Fruit fly (Drosophila melanogaster) whole organism, prepupa: ENCODE measurements around the gene CG12362.
A peak's percentile ranks its signal among the peaks of the same experiment; 100 is the strongest.

Source experiments
- Blimp-1 ChIP-seq: fragments of 200-800 bp; sonication (Bioruptor generic); optimal IDR thresholded peaks from 3 replicates; lab custom pipeline; 2017; ENCODE audit warnings: missing biosample characterization, missing genetic modification characterization, mild to moderate bottlenecking, moderate library complexity, missing genetic modification reagents
- CG10631 ChIP-seq: fragments of 200-800 bp; sonication (Bioruptor generic); optimal IDR thresholded peaks from 2 replicates; lab custom pipeline; 2016; ENCODE audit warnings: missing biosample characterization, missing genetic modification characterization
- CG10669 ChIP-seq: fragments of 200-800 bp; sonication (Bioruptor generic); optimal IDR thresholded peaks from 3 replicates; lab custom pipeline; 2018; ENCODE audit warnings: missing biosample characterization, mild to moderate bottlenecking, missing genetic modification characterization, moderate library complexity
- CG11294 ChIP-seq: fragments of 200-800 bp; sonication (Bioruptor generic); IDR thresholded peaks from 2 replicates; pipeline ENCODE4 v1.3.6; 2022; ENCODE audit warnings: missing biosample characterization, missing genetic modification characterization
- CG11762 ChIP-seq: fragments of 200-800 bp; sonication (Bioruptor generic); optimal IDR thresholded peaks from 3 replicates; lab custom pipeline; 2016; ENCODE audit warnings: missing biosample characterization, missing genetic modification characterization; ENCODE audit not compliant: insufficient read depth
- CG11902 ChIP-seq: fragments of 200-800 bp; sonication (Bioruptor generic); optimal IDR thresholded peaks from 3 replicates; lab custom pipeline; 2016; ENCODE audit warnings: missing biosample characterization, missing genetic modification characterization
- CG1621 ChIP-seq: fragments of 200-800 bp; sonication (Bioruptor generic); optimal IDR thresholded peaks from 3 replicates; lab custom pipeline; 2018; ENCODE audit warnings: missing biosample characterization, mild to moderate bottlenecking, missing genetic modification characterization
- CG3032 ChIP-seq: fragments of 200-800 bp; optimal IDR thresholded peaks from 2 replicates; lab custom pipeline; 2019; ENCODE audit warnings: missing biosample characterization, mild to moderate bottlenecking, missing genetic modification characterization, moderate library complexity
- CG31627 ChIP-seq: fragments of 200-800 bp; sonication (Bioruptor generic); optimal IDR thresholded peaks from 3 replicates; lab custom pipeline; 2016; ENCODE audit warnings: missing biosample characterization, missing genetic modification characterization
- CG34406 ChIP-seq: fragments of 200-800 bp; sonication (Bioruptor generic); optimal IDR thresholded peaks from 3 replicates; lab custom pipeline; 2016; ENCODE audit warnings: missing biosample characterization, missing genetic modification characterization
- CG4318 ChIP-seq: fragments of 200-800 bp; sonication (Bioruptor generic); optimal IDR thresholded peaks from 3 replicates; lab custom pipeline; 2017; ENCODE audit warnings: missing biosample characterization, mild to moderate bottlenecking, missing genetic modification characterization
- CG6163 ChIP-seq: fragments of 200-800 bp; sonication (Bioruptor generic); IDR thresholded peaks from 3 replicates; pipeline ENCODE4 v1.3.6; 2022; ENCODE audit warnings: missing biosample characterization, missing genetic modification characterization
- CG6276 ChIP-seq: fragments of 200-800 bp; sonication (Bioruptor generic); optimal IDR thresholded peaks from 2 replicates; lab custom pipeline; 2017; ENCODE audit warnings: missing biosample characterization, mild to moderate bottlenecking, missing genetic modification characterization
- CG6792 ChIP-seq: fragments of 200-800 bp; sonication (Bioruptor generic); optimal IDR thresholded peaks from 3 replicates; lab custom pipeline; 2016; ENCODE audit warnings: missing biosample characterization, missing genetic modification characterization
- CG6808 ChIP-seq: fragments of 200-800 bp; sonication (Bioruptor generic); optimal IDR thresholded peaks from 3 replicates; lab custom pipeline; 2017; ENCODE audit warnings: missing biosample characterization, missing genetic modification characterization, mild to moderate bottlenecking, moderate library complexity, missing genetic modification reagents
- CG6854 ChIP-seq: fragments of 200-800 bp; sonication (Bioruptor generic); optimal IDR thresholded peaks from 2 replicates; lab custom pipeline; 2017; ENCODE audit warnings: missing biosample characterization, mild to moderate bottlenecking, missing genetic modification characterization
- CG7368 ChIP-seq: fragments of 200-800 bp; sonication (Bioruptor generic); optimal IDR thresholded peaks from 3 replicates; lab custom pipeline; 2016; ENCODE audit warnings: missing biosample characterization, missing genetic modification characterization
- CG8119 ChIP-seq: fragments of 200-800 bp; sonication (Bioruptor generic); IDR thresholded peaks from 3 replicates; pipeline ENCODE4 v1.3.6; 2022; ENCODE audit warnings: missing biosample characterization, missing genetic modification characterization
- CG8319 ChIP-seq: fragments of 200-800 bp; sonication (Bioruptor generic); optimal IDR thresholded peaks from 3 replicates; lab custom pipeline; 2016; ENCODE audit warnings: missing biosample characterization, missing genetic modification characterization
- CG9139 ChIP-seq: fragments of 200-800 bp; sonication (Bioruptor generic); optimal IDR thresholded peaks from 3 replicates; lab custom pipeline; 2017; ENCODE audit warnings: missing biosample characterization, mild to moderate bottlenecking, missing genetic modification characterization
- Eip75B ChIP-seq: fragments of 200-800 bp; sonication (Bioruptor generic); optimal IDR thresholded peaks from 3 replicates; lab custom pipeline; 2016; ENCODE audit warnings: missing biosample characterization, missing genetic modification characterization
- Eip78C ChIP-seq: fragments of 200-800 bp; sonication (Bioruptor generic); peaks from one replicate; lab custom pipeline; 2016; ENCODE audit warnings: missing biosample characterization, missing genetic modification characterization
- Ets21C ChIP-seq: fragments of 200-800 bp; sonication (Bioruptor generic); optimal IDR thresholded peaks from 3 replicates; lab custom pipeline; 2016; ENCODE audit warnings: missing biosample characterization, missing genetic modification characterization
- Hr38 ChIP-seq: sonication (Bioruptor generic); optimal IDR thresholded peaks from 2 replicates; lab custom pipeline; 2016; ENCODE audit warnings: missing biosample characterization, missing genetic modification characterization
- Hr39 ChIP-seq: fragments of 200-800 bp; sonication (Bioruptor generic); optimal IDR thresholded peaks from 2 replicates; lab custom pipeline; 2016; ENCODE audit warnings: missing biosample characterization, missing genetic modification characterization
- Lpt ChIP-seq: fragments of 200-800 bp; sonication (Bioruptor generic); optimal IDR thresholded peaks from 3 replicates; lab custom pipeline; 2016; ENCODE audit warnings: missing biosample characterization, missing genetic modification characterization
- Met ChIP-seq: fragments of 200-800 bp; sonication (Bioruptor generic); optimal IDR thresholded peaks from 3 replicates; lab custom pipeline; 2016; ENCODE audit warnings: missing biosample characterization, missing genetic modification characterization
- OdsH ChIP-seq: fragments of 200-800 bp; sonication (Bioruptor generic); optimal IDR thresholded peaks from 3 replicates; lab custom pipeline; 2016; ENCODE audit warnings: missing biosample characterization, missing genetic modification characterization
- Sox102F ChIP-seq: fragments of 200-800 bp; sonication (Bioruptor generic); optimal IDR thresholded peaks from 2 replicates; lab custom pipeline; 2016; ENCODE audit warnings: missing biosample characterization, mild to moderate bottlenecking, missing genetic modification characterization
- Sox14 ChIP-seq: fragments of 200-800 bp; sonication (Bioruptor generic); optimal IDR thresholded peaks from 3 replicates; lab custom pipeline; 2016; ENCODE audit warnings: missing biosample characterization, missing genetic modification characterization
- achi ChIP-seq: fragments of 200-800 bp; sonication (Bioruptor generic); optimal IDR thresholded peaks from 3 replicates; lab custom pipeline; 2016; ENCODE audit warnings: missing biosample characterization, missing genetic modification characterization
- dac ChIP-seq: fragments of 200-800 bp; sonication (Bioruptor generic); optimal IDR thresholded peaks from 2 replicates; lab custom pipeline; 2017; ENCODE audit warnings: missing biosample characterization, mild to moderate bottlenecking, missing genetic modification characterization
- dsx ChIP-seq: fragments of 200-800 bp; optimal IDR thresholded peaks from 3 replicates; lab custom pipeline; 2019; ENCODE audit warnings: missing biosample characterization, mild to moderate bottlenecking, missing genetic modification characterization, moderate library complexity; ENCODE audit not compliant: poor library complexity, severe bottlenecking
- eg ChIP-seq: fragments of 200-800 bp; sonication (Bioruptor generic); IDR thresholded peaks from 3 replicates; pipeline ENCODE4 v1.3.6; 2022; ENCODE audit warnings: missing biosample characterization, missing genetic modification characterization
- fd85E ChIP-seq: fragments of 200-800 bp; sonication (Bioruptor generic); optimal IDR thresholded peaks from 3 replicates; lab custom pipeline; 2016; ENCODE audit warnings: missing biosample characterization, missing genetic modification characterization
- fkh ChIP-seq: fragments of 200-800 bp; sonication (Bioruptor generic); optimal IDR thresholded peaks from 3 replicates; lab custom pipeline; 2017; ENCODE audit warnings: missing biosample characterization, mild to moderate bottlenecking, missing genetic modification characterization, moderate library complexity
- lz ChIP-seq: fragments of 200-800 bp; sonication (Bioruptor generic); optimal IDR thresholded peaks from 3 replicates; lab custom pipeline; 2016; ENCODE audit warnings: missing biosample characterization, missing genetic modification characterization
- pdm3 ChIP-seq: fragments of 200-800 bp; sonication (Bioruptor generic); optimal IDR thresholded peaks from 3 replicates; lab custom pipeline; 2016; ENCODE audit warnings: missing biosample characterization, missing genetic modification characterization
- salr ChIP-seq, 2 experiments: fragments of 200-800 bp; sonication (Bioruptor generic); optimal IDR thresholded peaks; 3 replicates each; lab custom pipeline; 2016 to 2018; ENCODE audit warnings: missing biosample characterization in 2 of 2, missing genetic modification characterization in 2 of 2, mild to moderate bottlenecking in 1 of 2
- spab ChIP-seq: fragments of 200-800 bp; sonication (Bioruptor generic); optimal IDR thresholded peaks from 2 replicates; lab custom pipeline; 2017; ENCODE audit warnings: missing biosample characterization, mild to moderate bottlenecking, missing genetic modification characterization, missing genetic modification reagents
- ss ChIP-seq, 2 experiments: fragments of 200-800 bp; sonication (Bioruptor generic); optimal IDR thresholded peaks; 2 replicates in 1 of 2; 3 replicates in 1 of 2; lab custom pipeline; 2017 to 2018; ENCODE audit warnings: mild to moderate bottlenecking in 2 of 2, missing biosample characterization in 2 of 2, missing genetic modification characterization in 2 of 2, moderate library complexity in 1 of 2
- svp ChIP-seq: fragments of 200-800 bp; sonication (Bioruptor generic); peaks from one replicate; lab custom pipeline; 2016; ENCODE audit warnings: missing biosample characterization, missing genetic modification characterization

The CG12362 gene

dm6 chr3L:10411611-10412010 lies 1.0 kb upstream of the CG12362 start (continued):
- TF ChIP-seq CG34406, result peak; percentile 51
- TF ChIP-seq CG6163, result 0 out of 3 replicates have a peak, but pooled peaks have one; percentile 42
- TF ChIP-seq Met (GFP tag; lab: Kevin White, UChicago), result peak; percentile 2
- peak in 1 of 2 experiments; percentile 61 for TF ChIP-seq ss (GFP tag; optimal IDR thresholded peaks at IDR 0.05; lab: Kevin White, UChicago)
- peak; percentile 1 for TF ChIP-seq CG6792 (GFP tag; lab: Kevin White, UChicago)

dm6 chr3L:10418401-10418800 lies 5.8 kb downstream of the CG12362 start:
- TF ChIP-seq Ets21C (GFP tag; lab: Kevin White, UChicago) (no peak), achi (GFP tag; lab: Kevin White, UChicago) (peak; percentile 1), CG8319 (GFP tag; lab: Kevin White, UChicago) (peak; percentile 21), CG11294 (GFP tag; lab: Robert Waterston, UW) (no peak), Hr39 (GFP tag; lab: Kevin White, UChicago) (no peak), CG1621 (tag; lab: Kevin White, UChicago) (peak; percentile 26), Eip78C (GFP tag; lab: Kevin White, UChicago) (peak; percentile 49), spab (peak; percentile 30), ss (GFP tag; optimal IDR thresholded peaks at IDR 0.05; lab: Kevin White, UChicago) (peak; percentile 57 to 68), CG3032 (peak; percentile 3), CG6808 (GFP tag; lab: Kevin White, UChicago) (peak; percentile 21), Blimp-1 (GFP tag; lab: Kevin White, UChicago) (no peak), CG6163 (0 out of 3 replicates have a peak, but pooled peaks have one; percentile 9), dsx (GFP tag; lab: Kevin White, UChicago) (peak; percentile 36), Hr38 (GFP tag; lab: Kevin White, UChicago) (no peak), salr (GFP tag; optimal IDR thresholded peaks at IDR 0.05; lab: Kevin White, UChicago) (no peak), Eip75B (GFP tag; lab: Kevin White, UChicago) (no peak)

DNA sequence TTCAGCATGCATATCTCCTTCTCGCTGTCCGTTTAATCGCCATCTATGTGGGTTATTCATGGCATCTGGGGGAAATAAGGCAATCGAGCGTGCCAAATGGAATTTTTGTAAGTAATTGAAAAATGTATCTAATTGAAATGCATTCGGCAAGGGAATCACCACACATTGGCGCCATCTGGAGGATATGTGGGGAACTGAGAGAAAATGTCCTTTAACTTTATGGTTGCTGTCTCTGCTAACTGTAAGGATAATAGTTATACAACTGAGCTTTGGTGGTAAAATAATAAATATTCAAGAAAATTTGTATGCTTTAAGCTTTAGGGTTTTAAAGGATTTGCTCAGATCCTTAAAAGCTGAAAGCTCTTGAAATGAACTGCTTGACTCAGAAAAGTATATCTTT lies 14.7 kb downstream of the CG12362 start:
- TF ChIP-seq CG6163, result 0 out of 3 replicates have a peak, but pooled peaks have one; percentile 9
- TF ChIP-seq OdsH (GFP tag; lab: Kevin White, UChicago), result no peak
- no peak for TF ChIP-seq Eip75B (GFP tag; lab: Kevin White, UChicago)
- no peak for TF ChIP-seq dac (GFP tag; lab: Kevin White, UChicago)

- no peak for TF ChIP-seq CG10669
- TF ChIP-seq Eip75B (GFP tag; lab: Kevin White, UChicago), result no peak
- no peak for TF ChIP-seq CG11902 (GFP tag; lab: Kevin White, UChicago)
- no peak for TF ChIP-seq CG6854
- TF ChIP-seq eg (GFP tag; lab: Robert Waterston, UW), result peak; percentile 78
- no peak for TF ChIP-seq lz (GFP tag; lab: Kevin White, UChicago)
- TF ChIP-seq achi (GFP tag; lab: Kevin White, UChicago), result peak; percentile 36
- peak; percentile 83 for TF ChIP-seq Eip78C (GFP tag; lab: Kevin White, UChicago)
- no peak for TF ChIP-seq CG31627 (GFP tag; lab: Kevin White, UChicago)
- TF ChIP-seq fd85E (GFP tag; lab: Kevin White, UChicago), result no peak
- TF ChIP-seq CG7368 (GFP tag; lab: Kevin White, UChicago), result no peak
- TF ChIP-seq CG9139 (GFP tag; lab: Kevin White, UChicago), result no peak
- no peak for TF ChIP-seq CG8319 (GFP tag; lab: Kevin White, UChicago)
- TF ChIP-seq dac (GFP tag; lab: Kevin White, UChicago), result peak; percentile 58
- TF ChIP-seq CG10631 (GFP tag; lab: Kevin White, UChicago), result no peak
- TF ChIP-seq CG6163, result peak; percentile 63; the same call in 2 of the 3 replicates
- TF ChIP-seq Blimp-1 (GFP tag; lab: Kevin White, UChicago), result no peak
- no peak for TF ChIP-seq CG3032
- peak; percentile 39; the same call in 1 of the 2 replicates for TF ChIP-seq CG11294 (GFP tag; lab: Robert Waterston, UW)
- peak; percentile 32 for TF ChIP-seq pdm3 (GFP tag; lab: Kevin White, UChicago)
- no peak for TF ChIP-seq Hr38 (GFP tag; lab: Kevin White, UChicago)
- no peak for TF ChIP-seq svp (GFP tag; lab: Kevin White, UChicago)
- peak; percentile 57 for TF ChIP-seq Lpt (GFP tag; lab: Kevin White, UChicago)
- TF ChIP-seq Sox14 (GFP tag; lab: Kevin White, UChicago), result no peak
- no peak for TF ChIP-seq Met (GFP tag; lab: Kevin White, UChicago)
- TF ChIP-seq CG4318 (GFP tag; lab: Kevin White, UChicago), result peak; percentile 72
- TF ChIP-seq CG6276 (GFP tag; lab: Kevin White, UChicago), result peak; percentile 81
- no peak for TF ChIP-seq fkh (GFP tag; lab: Kevin White, UChicago)
- peak; percentile 82 for TF ChIP-seq CG8119
- no peak for TF ChIP-seq Sox102F
- TF ChIP-seq CG11762 (GFP tag; lab: Kevin White, UChicago), result peak; percentile 19
- no peak for TF ChIP-seq spab
- TF ChIP-seq CG1621 (tag; lab: Kevin White, UChicago), result no peak
- no peak for TF ChIP-seq dsx (GFP tag; lab: Kevin White, UChicago)
- TF ChIP-seq Ets21C (GFP tag; lab: Kevin White, UChicago), result no peak
Measured at dm6 chr3L:10428027-10428426, 15.4 kb downstream of the CG12362 start.
